Fruit fly (Drosophila melanogaster) whole organism, prepupa: ENCODE data around the gene Pgant5.
A peak's percentile ranks its signal among the peaks of the same experiment; 100 is the strongest.

Experiments
- CG10631 ChIP-seq: fragments of 200-800 bp; sonication (Bioruptor generic); optimal IDR thresholded peaks from 2 replicates; lab custom pipeline; 2016; ENCODE audit warnings: missing biosample characterization, missing genetic modification characterization
- CG10669 ChIP-seq: fragments of 200-800 bp; sonication (Bioruptor generic); optimal IDR thresholded peaks from 3 replicates; lab custom pipeline; 2018; ENCODE audit warnings: missing biosample characterization, mild to moderate bottlenecking, missing genetic modification characterization, moderate library complexity
- CG11762 ChIP-seq: fragments of 200-800 bp; sonication (Bioruptor generic); optimal IDR thresholded peaks from 3 replicates; lab custom pipeline; 2016; ENCODE audit warnings: missing biosample characterization, missing genetic modification characterization; ENCODE audit not compliant: insufficient read depth
- CG11902 ChIP-seq: fragments of 200-800 bp; sonication (Bioruptor generic); optimal IDR thresholded peaks from 3 replicates; lab custom pipeline; 2016; ENCODE audit warnings: missing biosample characterization, missing genetic modification characterization
- CG15336 ChIP-seq: fragments of 200-800 bp; sonication (Bioruptor generic); IDR thresholded peaks from 2 replicates; pipeline ENCODE4 v1.3.6; 2022; ENCODE audit warnings: missing biosample characterization, missing genetic modification characterization
- CG3032 ChIP-seq: fragments of 200-800 bp; optimal IDR thresholded peaks from 2 replicates; lab custom pipeline; 2019; ENCODE audit warnings: missing biosample characterization, mild to moderate bottlenecking, missing genetic modification characterization, moderate library complexity
- CG3919 ChIP-seq: fragments of 200-800 bp; sonication (Bioruptor generic); optimal IDR thresholded peaks from 3 replicates; lab custom pipeline; 2016; ENCODE audit warnings: missing biosample characterization, missing genetic modification characterization
- CG6163 ChIP-seq: fragments of 200-800 bp; sonication (Bioruptor generic); IDR thresholded peaks from 3 replicates; pipeline ENCODE4 v1.3.6; 2022; ENCODE audit warnings: missing biosample characterization, missing genetic modification characterization
- CG6792 ChIP-seq: fragments of 200-800 bp; sonication (Bioruptor generic); optimal IDR thresholded peaks from 3 replicates; lab custom pipeline; 2016; ENCODE audit warnings: missing biosample characterization, missing genetic modification characterization
- CG7368 ChIP-seq: fragments of 200-800 bp; sonication (Bioruptor generic); optimal IDR thresholded peaks from 3 replicates; lab custom pipeline; 2016; ENCODE audit warnings: missing biosample characterization, missing genetic modification characterization
- CG8119 ChIP-seq: fragments of 200-800 bp; sonication (Bioruptor generic); IDR thresholded peaks from 3 replicates; pipeline ENCODE4 v1.3.6; 2022; ENCODE audit warnings: missing biosample characterization, missing genetic modification characterization
- CG9139 ChIP-seq: fragments of 200-800 bp; sonication (Bioruptor generic); optimal IDR thresholded peaks from 3 replicates; lab custom pipeline; 2017; ENCODE audit warnings: missing biosample characterization, mild to moderate bottlenecking, missing genetic modification characterization
- Eip75B ChIP-seq: fragments of 200-800 bp; sonication (Bioruptor generic); optimal IDR thresholded peaks from 3 replicates; lab custom pipeline; 2016; ENCODE audit warnings: missing biosample characterization, missing genetic modification characterization
- Eip78C ChIP-seq: fragments of 200-800 bp; sonication (Bioruptor generic); peaks from one replicate; lab custom pipeline; 2016; ENCODE audit warnings: missing biosample characterization, missing genetic modification characterization
- Eip93F ChIP-seq: fragments of 200-800 bp; sonication (Bioruptor generic); optimal IDR thresholded peaks from 2 replicates; lab custom pipeline; 2016; ENCODE audit warnings: missing biosample characterization, mild to moderate bottlenecking, missing genetic modification characterization
- Gug ChIP-seq: fragments of 200-800 bp; sonication (Bioruptor generic); IDR thresholded peaks from 2 replicates; pipeline ENCODE4 v1.3.6; 2022; ENCODE audit warnings: missing biosample characterization, missing genetic modification characterization
- Met ChIP-seq: fragments of 200-800 bp; sonication (Bioruptor generic); optimal IDR thresholded peaks from 3 replicates; lab custom pipeline; 2016; ENCODE audit warnings: missing biosample characterization, missing genetic modification characterization
- OdsH ChIP-seq: fragments of 200-800 bp; sonication (Bioruptor generic); optimal IDR thresholded peaks from 3 replicates; lab custom pipeline; 2016; ENCODE audit warnings: missing biosample characterization, missing genetic modification characterization
- achi ChIP-seq: fragments of 200-800 bp; sonication (Bioruptor generic); optimal IDR thresholded peaks from 3 replicates; lab custom pipeline; 2016; ENCODE audit warnings: missing biosample characterization, missing genetic modification characterization
- acj6 ChIP-seq: fragments of 200-800 bp; sonication (Bioruptor generic); optimal IDR thresholded peaks from 3 replicates; lab custom pipeline; 2016; ENCODE audit warnings: missing biosample characterization, missing genetic modification characterization
- cyc ChIP-seq: fragments of 200-800 bp; sonication (Bioruptor generic); optimal IDR thresholded peaks from 3 replicates; lab custom pipeline; 2016; ENCODE audit warnings: missing biosample characterization, missing genetic modification characterization
- dac ChIP-seq: fragments of 200-800 bp; sonication (Bioruptor generic); optimal IDR thresholded peaks from 2 replicates; lab custom pipeline; 2017; ENCODE audit warnings: missing biosample characterization, mild to moderate bottlenecking, missing genetic modification characterization
- esn ChIP-seq: fragments of 200-800 bp; sonication (Bioruptor generic); optimal IDR thresholded peaks from 2 replicates; lab custom pipeline; 2016; ENCODE audit warnings: missing biosample characterization, mild to moderate bottlenecking, missing genetic modification characterization, moderate library complexity
- fkh ChIP-seq: fragments of 200-800 bp; sonication (Bioruptor generic); optimal IDR thresholded peaks from 3 replicates; lab custom pipeline; 2017; ENCODE audit warnings: missing biosample characterization, mild to moderate bottlenecking, missing genetic modification characterization, moderate library complexity
- lz ChIP-seq: fragments of 200-800 bp; sonication (Bioruptor generic); optimal IDR thresholded peaks from 3 replicates; lab custom pipeline; 2016; ENCODE audit warnings: missing biosample characterization, missing genetic modification characterization
- net ChIP-seq: fragments of 200-800 bp; sonication (Bioruptor generic); optimal IDR thresholded peaks from 3 replicates; lab custom pipeline; 2016; ENCODE audit warnings: missing biosample characterization, missing genetic modification characterization
- pdm3 ChIP-seq: fragments of 200-800 bp; sonication (Bioruptor generic); optimal IDR thresholded peaks from 3 replicates; lab custom pipeline; 2016; ENCODE audit warnings: missing biosample characterization, missing genetic modification characterization
- ss ChIP-seq, 2 experiments: fragments of 200-800 bp; sonication (Bioruptor generic); optimal IDR thresholded peaks; 2 replicates in 1 of 2; 3 replicates in 1 of 2; lab custom pipeline; 2017 to 2018; ENCODE audit warnings: mild to moderate bottlenecking in 2 of 2, missing biosample characterization in 2 of 2, missing genetic modification characterization in 2 of 2, moderate library complexity in 1 of 2
- topi ChIP-seq: fragments of 200-800 bp; sonication (Bioruptor generic); optimal IDR thresholded peaks from 3 replicates; lab custom pipeline; 2016; ENCODE audit warnings: missing biosample characterization, missing genetic modification characterization
- vri ChIP-seq: fragments of 200-800 bp; sonication (Bioruptor generic); optimal IDR thresholded peaks from 3 replicates; lab custom pipeline; 2016; ENCODE audit warnings: missing biosample characterization, mild to moderate bottlenecking, missing genetic modification characterization

Pgant5 gene

dm6 chr2L:5092992-5093695, at the start of gene Pgant5 (continued):
- no peak for TF ChIP-seq CG9139 (GFP tag; lab: Kevin White, UChicago)
- TF ChIP-seq, all 60 proteins: peak for 27

- no peak for TF ChIP-seq Eip75B
- no peak for TF ChIP-seq dac (GFP tag; lab: Kevin White, UChicago)
- TF ChIP-seq lz (GFP tag; lab: Kevin White, UChicago), result no peak
- no peak for TF ChIP-seq CG3919 (GFP tag; lab: Kevin White, UChicago)
- no peak for TF ChIP-seq CG10669 (GFP tag; lab: Kevin White, UChicago)
- TF ChIP-seq esn (GFP tag; lab: Kevin White, UChicago), result no peak
These were observed 26.2 kb upstream of the Pgant5 start for dm6 chr2L:5119640-5120039.

dm6 chr2L:5117054-5117453, 23.7 kb upstream of the Pgant5 start:
- TF ChIP-seq CG11902 (GFP tag; lab: Kevin White, UChicago) (no peak), vri (GFP tag; lab: Kevin White, UChicago) (no peak), esn (GFP tag; lab: Kevin White, UChicago) (peak; percentile 31), Eip93F (no peak), Eip78C (peak; percentile 61), CG10631 (GFP tag; lab: Kevin White, UChicago) (no peak), achi (GFP tag; lab: Kevin White, UChicago) (no peak), fkh (GFP tag; lab: Kevin White, UChicago) (peak; percentile 56), acj6 (GFP tag; lab: Kevin White, UChicago) (peak; percentile 7), cyc (GFP tag; lab: Kevin White, UChicago) (no peak)

- TF ChIP-seq CG11762 (no peak), CG7368 (GFP tag; lab: Kevin White, UChicago) (no peak), CG6792 (GFP tag; lab: Kevin White, UChicago) (no peak), vri (GFP tag; lab: Kevin White, UChicago) (no peak), OdsH (no peak), Gug (GFP tag; lab: Robert Waterston, UW) (no peak), topi (no peak), CG3032 (tag; lab: Kevin White, UChicago) (no peak), pdm3 (GFP tag; lab: Kevin White, UChicago) (no peak), Met (GFP tag; lab: Kevin White, UChicago) (no peak), net (no peak), CG8119 (GFP tag; lab: Robert Waterston, UW) (no peak), lz (GFP tag; lab: Kevin White, UChicago) (no peak)
- TF ChIP-seq, all 60 proteins: peak for 0
These were observed 23.1 kb upstream of the Pgant5 start for dm6 chr2L:5116489-5116888.

- TF ChIP-seq CG15336 (GFP tag; lab: Robert Waterston, UW) (no peak), esn (GFP tag; lab: Kevin White, UChicago) (no peak), lz (GFP tag; lab: Kevin White, UChicago) (no peak), ss (GFP tag; optimal IDR thresholded peaks at IDR 0.05; lab: Kevin White, UChicago) (no peak), CG6163 (GFP tag; lab: Robert Waterston, UW) (no peak), fkh (GFP tag; lab: Kevin White, UChicago) (no peak)
These were observed 21.5 kb upstream of the Pgant5 start for dm6 chr2L:5114879-5115278.

dm6 chr2L:5113480-5114118, 20.2 kb upstream of the Pgant5 start:
- TF ChIP-seq cyc (GFP tag; lab: Kevin White, UChicago) (no peak), fkh (GFP tag; lab: Kevin White, UChicago) (peak; percentile 86)
